Worm (Caenorhabditis elegans) whole organism, mixed stage, embryonic: ENCODE results near the gene jmjd-3.1.

Experiments
- M03D4.4 ChIP-seq: sonication (generic microtip); optimal IDR thresholded peaks from 2 replicates; lab custom pipeline; 2017; ENCODE audit warnings: mild to moderate bottlenecking, missing genetic modification characterization, missing compliant biosample characterization
- bed-3 ChIP-seq: fragments of 200-800 bp; sonication (Bioruptor generic); optimal IDR thresholded peaks from 3 replicates; lab custom pipeline; 2018; ENCODE audit warnings: mild to moderate bottlenecking, missing genetic modification characterization, moderate library complexity, missing compliant biosample characterization
- ceh-39 ChIP-seq: fragments of 150-350 bp; optimal IDR thresholded peaks from 2 replicates; lab custom pipeline; 2014; ENCODE audit warnings: missing biosample characterization, missing genetic modification characterization
- ceh-43 ChIP-seq: fragments of 200-800 bp; sonication (Bioruptor generic); optimal IDR thresholded peaks from 2 replicates; lab custom pipeline; 2018; ENCODE audit warnings: mild to moderate bottlenecking, missing genetic modification characterization, moderate library complexity, missing compliant biosample characterization
- ceh-83 ChIP-seq: fragments of 200-800 bp; sonication (Bioruptor generic); optimal IDR thresholded peaks from 2 replicates; lab custom pipeline; 2018; ENCODE audit warnings: mild to moderate bottlenecking, missing genetic modification characterization, missing compliant biosample characterization
- ces-1 ChIP-seq: fragments of 150-350 bp; optimal IDR thresholded peaks from 2 replicates; lab custom pipeline; 2014; ENCODE audit warnings: missing biosample characterization, missing genetic modification reagents, missing genetic modification characterization
- cnd-1 ChIP-seq: fragments of 200-800 bp; sonication (Bioruptor generic); optimal IDR thresholded peaks from 2 replicates; lab custom pipeline; 2018; ENCODE audit warnings: mild to moderate bottlenecking, missing genetic modification characterization, missing compliant biosample characterization
- drap-1 ChIP-seq: fragments of 200-800 bp; sonication (Bioruptor generic); optimal IDR thresholded peaks from 3 replicates; lab custom pipeline; 2018; ENCODE audit warnings: mild to moderate bottlenecking, missing genetic modification characterization, missing compliant biosample characterization
- elt-1 ChIP-seq: sonication (generic microtip); optimal IDR thresholded peaks from 2 replicates; lab custom pipeline; 2017; ENCODE audit warnings: missing genetic modification characterization, mild to moderate bottlenecking, missing compliant biosample characterization, antibody characterized with exemption, moderate library complexity, borderline replicate concordance; ENCODE audit not compliant: insufficient read depth
- elt-3 ChIP-seq: fragments of 150-350 bp; optimal IDR thresholded peaks from 2 replicates; lab custom pipeline; 2014; ENCODE audit warnings: missing biosample characterization, missing genetic modification characterization
- flh-1 ChIP-seq: fragments of 200-800 bp; sonication (Bioruptor generic); optimal IDR thresholded peaks from 2 replicates; lab custom pipeline; 2018; ENCODE audit warnings: mild to moderate bottlenecking, missing genetic modification characterization, moderate library complexity, missing compliant biosample characterization
- ham-2 ChIP-seq: fragments of 200-800 bp; sonication (Bioruptor generic); optimal IDR thresholded peaks from 2 replicates; lab custom pipeline; 2018; ENCODE audit warnings: mild to moderate bottlenecking, missing genetic modification characterization, missing compliant biosample characterization
- hlh-1 ChIP-seq: fragments of 150-350 bp; optimal IDR thresholded peaks from 2 replicates; lab custom pipeline; 2014; ENCODE audit warnings: missing biosample characterization, missing genetic modification reagents, missing genetic modification characterization
- lin-13 ChIP-seq: fragments of 150-350 bp; optimal IDR thresholded peaks from 2 replicates; lab custom pipeline; 2014; ENCODE audit warnings: missing biosample characterization, missing genetic modification characterization
- lin-32 ChIP-seq: fragments of 200-800 bp; sonication (Bioruptor generic); optimal IDR thresholded peaks from 2 replicates; lab custom pipeline; 2018; ENCODE audit warnings: mild to moderate bottlenecking, missing genetic modification characterization, missing compliant biosample characterization
- lsy-2 ChIP-seq: fragments of 150-350 bp; optimal IDR thresholded peaks from 2 replicates; lab custom pipeline; 2014; ENCODE audit warnings: missing biosample characterization, missing genetic modification characterization
- mab-5 ChIP-seq: fragments of 150-350 bp; optimal IDR thresholded peaks from 2 replicates; lab custom pipeline; 2014; ENCODE audit warnings: missing biosample characterization, missing genetic modification characterization
- mep-1 ChIP-seq: fragments of 150-350 bp; optimal IDR thresholded peaks from 2 replicates; lab custom pipeline; 2017; ENCODE audit warnings: missing biosample characterization, missing genetic modification reagents, missing genetic modification characterization, inconsistent platforms
- mls-2 ChIP-seq: sonication (generic microtip); optimal IDR thresholded peaks from 2 replicates; lab custom pipeline; 2016; ENCODE audit warnings: mild to moderate bottlenecking, missing genetic modification characterization, moderate library complexity, missing compliant biosample characterization
- nhr-12 ChIP-seq: fragments of 150-350 bp; optimal IDR thresholded peaks from 2 replicates; lab custom pipeline; 2014; ENCODE audit warnings: missing biosample characterization, missing genetic modification characterization
- nhr-237 ChIP-seq: fragments of 150-350 bp; optimal IDR thresholded peaks from 2 replicates; lab custom pipeline; 2014; ENCODE audit warnings: missing biosample characterization, missing genetic modification characterization
- nhr-28 ChIP-seq: fragments of 150-350 bp; optimal IDR thresholded peaks from 2 replicates; lab custom pipeline; 2014; ENCODE audit warnings: missing biosample characterization, missing genetic modification characterization
- nhr-76 ChIP-seq: sonication (generic microtip); optimal IDR thresholded peaks from 2 replicates; lab custom pipeline; 2017; ENCODE audit warnings: missing biosample characterization, missing genetic modification characterization
- sem-2 ChIP-seq: fragments of 200-800 bp; sonication (Bioruptor generic); optimal IDR thresholded peaks from 2 replicates; lab custom pipeline; 2018; ENCODE audit warnings: mild to moderate bottlenecking, missing genetic modification characterization, missing compliant biosample characterization
- snpc-4 ChIP-seq: fragments of 150-350 bp; optimal IDR thresholded peaks from 2 replicates; lab custom pipeline; 2014; ENCODE audit warnings: missing biosample characterization, missing genetic modification characterization
- sptf-1 ChIP-seq: sonication (generic microtip); optimal IDR thresholded peaks from 2 replicates; lab custom pipeline; 2017; ENCODE audit warnings: mild to moderate bottlenecking, missing genetic modification characterization, moderate library complexity, missing compliant biosample characterization
- tbx-8 ChIP-seq: fragments of 200-800 bp; sonication (Bioruptor generic); optimal IDR thresholded peaks from 2 replicates; lab custom pipeline; 2018; ENCODE audit warnings: mild to moderate bottlenecking, missing genetic modification characterization, moderate library complexity, missing compliant biosample characterization
- unc-120 ChIP-seq: sonication (generic microtip); optimal IDR thresholded peaks from 2 replicates; lab custom pipeline; 2017; ENCODE audit warnings: missing genetic modification characterization, missing compliant biosample characterization; ENCODE audit not compliant: poor library complexity, severe bottlenecking
- unc-39 ChIP-seq: fragments of 150-350 bp; optimal IDR thresholded peaks from 2 replicates; lab custom pipeline; 2014; ENCODE audit warnings: missing biosample characterization, missing genetic modification characterization
- unc-62 ChIP-seq: fragments of 150-350 bp; optimal IDR thresholded peaks from 2 replicates; lab custom pipeline; 2014; ENCODE audit warnings: missing biosample characterization, missing genetic modification reagents, missing genetic modification characterization

Gene jmjd-3.1

ce11 chrX:8562586-8562985, 8.3 kb upstream of the jmjd-3.1 start:
- TF ChIP-seq bed-3 (GFP tag; lab: Kevin White, UChicago) = no peak
- TF ChIP-seq nhr-12 (tag; lab: Kevin White, UChicago) = no peak
- no peak for TF ChIP-seq mls-2 (tag; lab: Kevin White, UChicago)
- TF ChIP-seq ceh-39 (tag; lab: Kevin White, UChicago) = no peak

ce11 chrX:8563663-8564450, 7.0 kb upstream of the jmjd-3.1 start:
- TF ChIP-seq ham-2 (GFP tag; lab: Kevin White, UChicago) (peak; percentile 43), snpc-4 (no peak)

ce11 chrX:8564451-8564795, 6.4 kb upstream of the jmjd-3.1 start:
- TF ChIP-seq tbx-8 = no peak
- TF ChIP-seq flh-1 (GFP tag; lab: Kevin White, UChicago) = no peak
- no peak for TF ChIP-seq unc-62 (GFP tag; lab: Kevin White, UChicago)
- TF ChIP-seq sptf-1 = no peak
- TF ChIP-seq drap-1 = no peak
- no peak for TF ChIP-seq nhr-76 (tag; lab: Kevin White, UChicago)
- TF ChIP-seq mab-5 (tag; lab: Kevin White, UChicago) = no peak
- no peak for TF ChIP-seq ham-2 (GFP tag; lab: Kevin White, UChicago)
- TF ChIP-seq mls-2 (tag; lab: Kevin White, UChicago) = no peak
- TF ChIP-seq ceh-43 (GFP tag; lab: Kevin White, UChicago) = no peak
- TF ChIP-seq M03D4.4 = no peak
- TF ChIP-seq, all 35 proteins: peak for 0

ce11 chrX:8565810-8566416, 4.9 kb upstream of the jmjd-3.1 start:
- peak; percentile 48 for TF ChIP-seq unc-120 (tag; lab: Kevin White, UChicago)
- TF ChIP-seq ces-1 = peak; percentile 46
- TF ChIP-seq drap-1 = no peak
- peak; percentile 10 for TF ChIP-seq cnd-1 (tag; lab: Kevin White, UChicago)
- TF ChIP-seq ceh-83 (GFP tag; lab: Kevin White, UChicago) = no peak
- TF ChIP-seq lin-32 (GFP tag; lab: Kevin White, UChicago) = no peak
- peak; percentile 65 for TF ChIP-seq unc-62 (GFP tag; lab: Kevin White, UChicago)
- TF ChIP-seq hlh-1 (tag; lab: Kevin White, UChicago) = peak; percentile 28
- peak; percentile 15 for TF ChIP-seq mls-2 (tag; lab: Kevin White, UChicago)
- peak; percentile 36 for TF ChIP-seq sptf-1
- peak; percentile 11 for TF ChIP-seq ham-2 (GFP tag; lab: Kevin White, UChicago)
- no peak for TF ChIP-seq sem-2 (GFP tag; lab: Kevin White, UChicago)
- TF ChIP-seq lsy-2 (tag; lab: Kevin White, UChicago) = peak; percentile 17
- TF ChIP-seq, all 35 proteins: peak for 9

- TF ChIP-seq elt-3 (tag; lab: Kevin White, UChicago) = no peak
- TF ChIP-seq mab-5 (tag; lab: Kevin White, UChicago) = no peak
- no peak for TF ChIP-seq ces-1
- TF ChIP-seq unc-120 (tag; lab: Kevin White, UChicago) = no peak
- no peak for TF ChIP-seq unc-62 (GFP tag; lab: Kevin White, UChicago)
- no peak for TF ChIP-seq unc-39 (tag; lab: Kevin White, UChicago)
- TF ChIP-seq ham-2 (GFP tag; lab: Kevin White, UChicago) = no peak
- TF ChIP-seq nhr-12 (tag; lab: Kevin White, UChicago) = no peak
- TF ChIP-seq flh-1 (GFP tag; lab: Kevin White, UChicago) = no peak
- no peak for TF ChIP-seq snpc-4
- no peak for TF ChIP-seq M03D4.4
- TF ChIP-seq hlh-1 (tag; lab: Kevin White, UChicago) = no peak
- no peak for TF ChIP-seq sem-2 (GFP tag; lab: Kevin White, UChicago)
- TF ChIP-seq drap-1 = no peak
- TF ChIP-seq mls-2 (tag; lab: Kevin White, UChicago) = no peak
- no peak for TF ChIP-seq nhr-76 (tag; lab: Kevin White, UChicago)
- no peak for TF ChIP-seq sptf-1
- TF ChIP-seq ceh-39 (tag; lab: Kevin White, UChicago) = no peak
- TF ChIP-seq ceh-83 (GFP tag; lab: Kevin White, UChicago) = no peak
Observed at ce11 chrX:8566521-8567032, 4.3 kb upstream of the jmjd-3.1 start.

- no peak for TF ChIP-seq cnd-1 (tag; lab: Kevin White, UChicago)
- no peak for TF ChIP-seq nhr-28 (tag; lab: Kevin White, UChicago)
- TF ChIP-seq mls-2 (tag; lab: Kevin White, UChicago) = no peak
- no peak for TF ChIP-seq M03D4.4
- no peak for TF ChIP-seq tbx-8
- TF ChIP-seq mab-5 (tag; lab: Kevin White, UChicago) = no peak
- no peak for TF ChIP-seq ceh-39 (tag; lab: Kevin White, UChicago)
- no peak for TF ChIP-seq ces-1
- TF ChIP-seq sptf-1 = no peak
- no peak for TF ChIP-seq mep-1 (tag; lab: Kevin White, UChicago)
- no peak for TF ChIP-seq lin-32 (GFP tag; lab: Kevin White, UChicago)
- no peak for TF ChIP-seq unc-39 (tag; lab: Kevin White, UChicago)
- no peak for TF ChIP-seq lsy-2 (tag; lab: Kevin White, UChicago)
- TF ChIP-seq bed-3 (GFP tag; lab: Kevin White, UChicago) = no peak
- TF ChIP-seq ceh-43 (GFP tag; lab: Kevin White, UChicago) = no peak
- TF ChIP-seq nhr-237 = no peak
- no peak for TF ChIP-seq elt-1 (tag; lab: Kevin White, UChicago)
- TF ChIP-seq lin-13 (tag; lab: Kevin White, UChicago) = no peak
- no peak for TF ChIP-seq ceh-83 (GFP tag; lab: Kevin White, UChicago)
- TF ChIP-seq, all 35 proteins: peak for 0
Observed at ce11 chrX:8567166-8567565, 3.7 kb upstream of the jmjd-3.1 start.
